Worm (Caenorhabditis elegans): ENCODE results near the gene sdz-13.

Gene sdz-13

ce11 chrIV:10868629-10869251 lies 10.7 kb downstream of the sdz-13 start, which contains the start of gene F13E9.11 (continued):
- TF ChIP-seq fos-1 (tag; optimal IDR thresholded peaks at IDR 0.05) (no peak), ztf-11 (tag; optimal IDR thresholded peaks at IDR 0.05) (no peak), nhr-11 (tag; optimal IDR thresholded peaks at IDR 0.05) (no peak), aly-2 (tag; optimal IDR thresholded peaks at IDR 0.05) (no peak), elt-3 (tag; optimal IDR thresholded peaks at IDR 0.05) (no peak), mab-9 (GFP tag; IDR thresholded peaks at IDR 0.05) (no peak), efl-3 (GFP tag; optimal IDR thresholded peaks at IDR 0.05) (no peak), pax-3 (tag; optimal IDR thresholded peaks at IDR 0.05) (no peak), rnt-1 (tag; optimal IDR thresholded peaks at IDR 0.05) (peak; percentile 4), C04F5.9 (tag; optimal IDR thresholded peaks at IDR 0.05) (no peak), zip-4 (GFP tag; optimal IDR thresholded peaks at IDR 0.05) (no peak), skn-1 (tag; optimal IDR thresholded peaks at IDR 0.05) (no peak), alr-1 (tag; optimal IDR thresholded peaks at IDR 0.05; ENCODE audit: borderline replicate concordance) (no peak), nhr-19 (GFP tag; conservative IDR thresholded peaks at IDR 0.05) (no peak), ets-5 (GFP tag; IDR thresholded peaks at IDR 0.05) (no peak)

- TF ChIP-seq nhr-237 (tag; optimal IDR thresholded peaks at IDR 0.05) (no peak), nhr-77 (tag; optimal IDR thresholded peaks at IDR 0.05) (no peak), efl-1 (optimal IDR thresholded peaks at IDR 0.05) (no peak), efl-1 (GFP tag; optimal IDR thresholded peaks at IDR 0.05 in 1 of 2) (peak in 1 of 2 experiments; percentile 59)
These were observed 11.9 kb downstream of the sdz-13 start for ce11 chrIV:10867370-10868146.

- TF ChIP-seq nhr-90 (tag; optimal IDR thresholded peaks at IDR 0.05; ENCODE audit: poor library complexity) (no peak), skn-1 (tag; optimal IDR thresholded peaks at IDR 0.05) (no peak), blmp-1 (tag; optimal IDR thresholded peaks at IDR 0.05) (no peak), elt-2 (tag; optimal IDR thresholded peaks at IDR 0.05) (no peak), pax-3 (tag; optimal IDR thresholded peaks at IDR 0.05) (no peak), nhr-237 (tag; optimal IDR thresholded peaks at IDR 0.05) (no peak), lir-3 (tag; optimal IDR thresholded peaks at IDR 0.05; ENCODE audit: poor library complexity) (no peak), rnt-1 (tag; optimal IDR thresholded peaks at IDR 0.05) (no peak), snu-23 (GFP tag; optimal IDR thresholded peaks at IDR 0.05) (no peak), C16A3.4 (tag; optimal IDR thresholded peaks at IDR 0.05) (no peak), xbp-1 (tag; optimal IDR thresholded peaks at IDR 0.05) (no peak), ceh-63 (GFP tag; optimal IDR thresholded peaks at IDR 0.05) (no peak), C04F5.9 (tag; optimal IDR thresholded peaks at IDR 0.05) (no peak)
These were observed 15.4 kb downstream of the sdz-13 start, which contains the start of gene nish-1 for ce11 chrIV:10864031-10864430. Gene nish-1, plus strand, starts transcription at chrIV:10864331.

- TF ChIP-seq efl-1 (optimal IDR thresholded peaks at IDR 0.05) (no peak), efl-1 (GFP tag; optimal IDR thresholded peaks at IDR 0.05 in 1 of 2) (peak in 1 of 2 experiments; percentile 41), ceh-88 (GFP tag; IDR thresholded peaks at IDR 0.05) (no peak)
These were observed 18.3 kb downstream of the sdz-13 start, which contains the start of gene rbm-22 for ce11 chrIV:10861102-10861501. Gene rbm-22, plus strand, starts transcription at chrIV:10861402.

ce11 chrIV:10858300-10859016 lies 21.0 kb downstream of the sdz-13 start, which contains the start of the genes T11G6.2 and hars-1:
Gene T11G6.2, minus strand, starts transcription at chrIV:10858496.
Gene hars-1, plus strand, starts transcription at chrIV:10858957.
- no peak for TF ChIP-seq irx-1 (tag; optimal IDR thresholded peaks at IDR 0.05)
- peak; percentile 2 for TF ChIP-seq mep-1 (tag; optimal IDR thresholded peaks at IDR 0.05)
- no peak for TF ChIP-seq nhr-20 (tag; optimal IDR thresholded peaks at IDR 0.05)
- no peak for TF ChIP-seq hpl-2 (GFP tag; optimal IDR thresholded peaks at IDR 0.05)
- no peak for TF ChIP-seq fos-1 (tag; optimal IDR thresholded peaks at IDR 0.05)
- TF ChIP-seq skn-1 (tag; optimal IDR thresholded peaks at IDR 0.05): peak; percentile 55
- peak; percentile 8 to 32 (median 13) for TF ChIP-seq dpl-1 (GFP tag; optimal IDR thresholded peaks at IDR 0.05)
- no peak for TF ChIP-seq nhr-76 (tag; optimal IDR thresholded peaks at IDR 0.05)
- TF ChIP-seq lin-15B (tag; optimal IDR thresholded peaks at IDR 0.05): no peak
- TF ChIP-seq ama-1 (optimal IDR thresholded peaks at IDR 0.05): no peak
- TF ChIP-seq efl-1 (optimal IDR thresholded peaks at IDR 0.05): peak in 1 of 2 experiments; percentile 34
- TF ChIP-seq efl-1 (GFP tag; optimal IDR thresholded peaks at IDR 0.05 in 1 of 2): peak in 1 of 2 experiments; percentile 22
- no peak for TF ChIP-seq efl-3 (GFP tag; optimal IDR thresholded peaks at IDR 0.05)
- no peak for TF ChIP-seq pqm-1 (tag; optimal IDR thresholded peaks at IDR 0.05)
- TF ChIP-seq ces-1 (GFP tag; optimal IDR thresholded peaks at IDR 0.05): no peak
- TF ChIP-seq Y116A8C.19 (tag; optimal IDR thresholded peaks at IDR 0.05; ENCODE audit: borderline replicate concordance): no peak
- peak; percentile 56 for TF ChIP-seq lin-14 (GFP tag; optimal IDR thresholded peaks at IDR 0.05)
- peak in 1 of 2 experiments; percentile 61 for TF ChIP-seq mdl-1 (tag; optimal IDR thresholded peaks at IDR 0.05)

Data from whole organism, L1 larva.